Fruit fly (Drosophila melanogaster): ENCODE data around the gene Hmr.

DNA sequence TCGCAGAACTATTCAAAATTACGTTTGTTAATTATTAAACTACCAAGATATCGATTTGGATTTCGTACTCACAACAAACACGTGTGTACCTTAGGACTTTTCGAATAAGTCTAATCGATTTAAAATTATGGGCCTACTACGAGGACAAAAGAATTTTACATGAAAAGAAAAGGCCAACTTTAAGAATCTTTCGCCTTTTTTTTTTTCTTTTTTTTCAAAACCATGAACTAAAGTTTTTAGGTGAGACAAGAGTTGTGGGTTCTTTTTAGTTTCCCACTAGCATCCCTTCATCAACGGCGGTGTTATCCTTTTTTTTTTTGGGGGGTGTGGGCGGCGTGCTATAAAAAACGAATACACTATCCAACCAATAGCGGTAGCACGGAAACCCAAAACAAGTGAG lies 29.2 kb downstream of the Hmr start, which contains the start of gene CG15296:
- TF ChIP-seq usp (GFP tag; optimal IDR thresholded peaks at IDR 0.05) = no peak
- TF ChIP-seq CG8478 (optimal IDR thresholded peaks at IDR 0.05) = no peak
- no peak for TF ChIP-seq psq (optimal IDR thresholded peaks at IDR 0.05)
